Worm (Caenorhabditis elegans): Measurements from ENCODE around the gene ZK1127.5.

DNA sequence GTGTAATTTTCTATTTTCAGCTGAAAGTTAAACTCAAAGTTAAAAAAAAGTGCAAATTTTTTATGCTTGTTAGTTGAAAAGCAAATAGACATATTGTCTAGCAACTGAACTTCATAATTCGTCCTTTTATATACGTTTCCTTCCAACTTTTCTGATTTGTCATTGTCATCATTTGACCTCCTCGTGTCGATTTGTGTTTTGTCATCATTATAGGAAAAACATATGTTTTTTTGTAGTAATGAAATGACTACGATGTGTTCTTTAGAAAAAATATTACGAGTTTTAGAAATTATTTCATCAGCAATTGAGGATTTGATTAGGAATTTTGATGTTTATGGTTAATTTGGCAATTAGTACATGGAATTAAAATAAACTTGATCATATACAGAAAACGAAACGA, 10.3 kb downstream of the ZK1127.5 start:
- TF ChIP-seq ceh-16 (tag; optimal IDR thresholded peaks at IDR 0.05), result no peak
- TF ChIP-seq skn-1 (tag; optimal IDR thresholded peaks at IDR 0.05), result peak; percentile 87
- no peak for TF ChIP-seq sma-3 (GFP tag; optimal IDR thresholded peaks at IDR 0.05)

Data from whole organism, L2 larva.